Fruit fly (Drosophila melanogaster): Measurements from ENCODE around the gene Myo28B1.

- no peak for TF ChIP-seq h (optimal IDR thresholded peaks at IDR 0.05)
- no peak for TF ChIP-seq Myc (optimal IDR thresholded peaks at IDR 0.05)
- no peak for TF ChIP-seq psq (optimal IDR thresholded peaks at IDR 0.05)
- TF ChIP-seq Sin3A (optimal IDR thresholded peaks at IDR 0.05) = no peak
- TF ChIP-seq insv (optimal IDR thresholded peaks at IDR 0.05) = no peak
Observed at dm6 chr2L:7703534-7703933, 37.7 kb downstream of the Myo28B1 start.

Measured in Kc167 (cell line).